Fruit fly (Drosophila melanogaster) whole organism, pupa: ENCODE results near the gene Nckx30C.

Experiments
- CG10348 ChIP-seq: fragments of 200-800 bp; sonication (Bioruptor generic); IDR thresholded peaks from 2 replicates; pipeline ENCODE4 v1.3.6; 2022; ENCODE audit warnings: missing biosample characterization, missing genetic modification characterization
- CG12605 ChIP-seq: fragments of 200-800 bp; sonication (Bioruptor generic); IDR thresholded peaks from 2 replicates; pipeline ENCODE4 v1.3.6; 2022; ENCODE audit warnings: missing biosample characterization, missing genetic modification characterization
- CG13204 ChIP-seq: fragments of 200-800 bp; sonication (Bioruptor generic); optimal IDR thresholded peaks from 2 replicates; lab custom pipeline; 2018; ENCODE audit warnings: missing biosample characterization, mild to moderate bottlenecking, missing genetic modification characterization, moderate library complexity
- CG14655 ChIP-seq: fragments of 200-800 bp; sonication (Bioruptor generic); optimal IDR thresholded peaks from 3 replicates; lab custom pipeline; 2017; ENCODE audit warnings: mild to moderate bottlenecking, missing biosample characterization, missing genetic modification reagents, missing genetic modification characterization
- CG15710 ChIP-seq: fragments of 200-800 bp; sonication (Bioruptor generic); optimal IDR thresholded peaks from 2 replicates; lab custom pipeline; 2018; ENCODE audit warnings: missing biosample characterization, mild to moderate bottlenecking, missing genetic modification characterization, moderate library complexity
- CG17806 ChIP-seq: fragments of 200-800 bp; sonication (Bioruptor generic); optimal IDR thresholded peaks from 2 replicates; lab custom pipeline; 2018; ENCODE audit warnings: missing biosample characterization, mild to moderate bottlenecking, missing genetic modification characterization, moderate library complexity
- CG32121 ChIP-seq: fragments of 200-800 bp; sonication (Bioruptor generic); IDR thresholded peaks from 2 replicates; pipeline ENCODE4 v1.3.6; 2022; ENCODE audit warnings: missing biosample characterization, missing genetic modification characterization
- CG34367 ChIP-seq: fragments of 200-800 bp; sonication (Bioruptor generic); optimal IDR thresholded peaks from 2 replicates; lab custom pipeline; 2018; ENCODE audit warnings: missing biosample characterization, mild to moderate bottlenecking, missing genetic modification characterization
- CG4496 ChIP-seq: fragments of 200-800 bp; sonication (Bioruptor generic); IDR thresholded peaks from 3 replicates; pipeline ENCODE4 v1.3.6; 2022; ENCODE audit warnings: missing biosample characterization, missing genetic modification characterization
- CG8159 ChIP-seq: fragments of 200-800 bp; sonication (Bioruptor generic); optimal IDR thresholded peaks from 3 replicates; lab custom pipeline; 2018; ENCODE audit warnings: missing biosample characterization, mild to moderate bottlenecking, missing genetic modification characterization, moderate library complexity
- CG8301 ChIP-seq: fragments of 200-800 bp; sonication (Bioruptor generic); optimal IDR thresholded peaks from 2 replicates; lab custom pipeline; 2018; ENCODE audit warnings: missing biosample characterization, mild to moderate bottlenecking, missing genetic modification characterization
- CG9948 ChIP-seq: fragments of 200-800 bp; sonication (Bioruptor generic); optimal IDR thresholded peaks from 2 replicates; lab custom pipeline; 2018; ENCODE audit warnings: missing biosample characterization, mild to moderate bottlenecking, missing genetic modification characterization, moderate library complexity
- D1 ChIP-seq: fragments of 200-800 bp; sonication (Bioruptor generic); optimal IDR thresholded peaks from 2 replicates; lab custom pipeline; 2018; ENCODE audit warnings: missing biosample characterization, mild to moderate bottlenecking, missing genetic modification characterization, moderate library complexity
- EcR ChIP-seq: fragments of 200-800 bp; sonication (Bioruptor generic); optimal IDR thresholded peaks from 3 replicates; lab custom pipeline; 2019; ENCODE audit warnings: missing biosample characterization, missing genetic modification characterization, mild to moderate bottlenecking, moderate library complexity, missing genetic modification reagents
- Ets98B ChIP-seq: fragments of 200-800 bp; sonication (Bioruptor generic); IDR thresholded peaks from 2 replicates; pipeline ENCODE4 v1.3.6; 2022; ENCODE audit warnings: missing biosample characterization, missing genetic modification characterization
- Pif1A ChIP-seq: fragments of 200-800 bp; sonication (Bioruptor generic); optimal IDR thresholded peaks from 3 replicates; lab custom pipeline; 2016; ENCODE audit warnings: missing biosample characterization, missing genetic modification characterization
- Pif1B ChIP-seq: fragments of 200-800 bp; sonication (Bioruptor generic); optimal IDR thresholded peaks from 3 replicates; lab custom pipeline; 2016; ENCODE audit warnings: missing biosample characterization, missing genetic modification characterization
- Snoo ChIP-seq: fragments of 200-800 bp; sonication (Bioruptor generic); optimal IDR thresholded peaks from 3 replicates; lab custom pipeline; 2017; ENCODE audit warnings: missing biosample characterization, mild to moderate bottlenecking, missing genetic modification characterization, inconsistent platforms
- fd96Ca ChIP-seq: fragments of 200-800 bp; sonication (Bioruptor generic); IDR thresholded peaks from 3 replicates; pipeline ENCODE4 v1.3.6; 2022; ENCODE audit warnings: missing biosample characterization, missing genetic modification characterization
- gl ChIP-seq: fragments of 200-800 bp; sonication (Bioruptor generic); optimal IDR thresholded peaks from 2 replicates; lab custom pipeline; 2018; ENCODE audit warnings: missing biosample characterization, mild to moderate bottlenecking, missing genetic modification characterization
- rn ChIP-seq: fragments of 200-800 bp; sonication (Bioruptor generic); IDR thresholded peaks from 2 replicates; pipeline ENCODE4 v1.3.6; 2022; ENCODE audit warnings: missing biosample characterization, missing genetic modification characterization

The Nckx30C gene

DNA sequence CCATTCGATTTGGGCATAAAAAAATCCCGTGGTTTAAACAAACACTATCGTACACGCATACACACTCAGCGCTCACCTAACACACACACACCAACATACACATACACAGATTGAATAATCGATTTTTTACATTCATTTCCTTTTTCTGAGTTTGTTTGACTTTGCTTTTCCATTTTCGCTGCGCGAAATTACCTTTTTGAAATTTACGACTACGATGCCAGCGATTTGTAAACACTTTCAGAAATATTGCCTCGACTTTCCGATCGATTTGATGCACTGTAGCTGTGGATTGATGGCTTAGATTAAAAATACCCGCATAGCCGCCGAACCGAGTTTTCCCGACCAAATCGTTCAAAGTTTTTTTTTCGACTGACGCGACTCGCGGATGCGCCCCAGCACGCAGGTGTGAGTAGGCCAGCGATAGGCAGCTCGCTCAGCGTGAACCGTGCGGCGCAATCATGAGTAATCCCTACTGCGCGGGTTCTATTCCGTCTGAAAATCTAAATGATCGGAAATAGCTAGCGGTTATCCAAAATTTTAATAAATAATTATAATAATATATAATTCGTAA is 47.3 kb downstream of the Nckx30C start, which contains the start of gene Pka-C1:
Pka-C1 (minus strand) TSS at position 375 of the 571 bp plus-strand sequence.
- TF ChIP-seq CG10348 (GFP tag; lab: Robert Waterston, UW) (no peak), CG9948 (tag; lab: Kevin White, UChicago) (no peak), Snoo (tag; lab: Kevin White, UChicago) (peak; percentile 7), CG34367 (no peak), CG14655 (GFP tag; lab: Kevin White, UChicago) (no peak), gl (tag; lab: Kevin White, UChicago) (no peak), D1 (no peak), CG12605 (peak; percentile 62; the same call in 1 of the 2 replicates), CG15710 (tag; lab: Kevin White, UChicago) (no peak), Ets98B (GFP tag; lab: Robert Waterston, UW) (peak; percentile 22), CG32121 (GFP tag; lab: Robert Waterston, UW) (peak; percentile 38; the same call in 1 of the 2 replicates), CG17806 (tag; lab: Kevin White, UChicago) (peak; percentile 1), EcR (GFP tag; lab: Kevin White, UChicago) (no peak), Pif1B (GFP tag; lab: Kevin White, UChicago) (no peak), rn (GFP tag; lab: Robert Waterston, UW) (no peak), CG4496 (peak; percentile 60), fd96Ca (GFP tag; lab: Robert Waterston, UW) (peak; percentile 62; the same call in 2 of the 3 replicates), Pif1A (GFP tag; lab: Kevin White, UChicago) (no peak), CG13204 (GFP tag; lab: Kevin White, UChicago) (peak; percentile 21), CG8159 (tag; lab: Kevin White, UChicago) (no peak), CG8301 (tag; lab: Kevin White, UChicago) (no peak)

DNA sequence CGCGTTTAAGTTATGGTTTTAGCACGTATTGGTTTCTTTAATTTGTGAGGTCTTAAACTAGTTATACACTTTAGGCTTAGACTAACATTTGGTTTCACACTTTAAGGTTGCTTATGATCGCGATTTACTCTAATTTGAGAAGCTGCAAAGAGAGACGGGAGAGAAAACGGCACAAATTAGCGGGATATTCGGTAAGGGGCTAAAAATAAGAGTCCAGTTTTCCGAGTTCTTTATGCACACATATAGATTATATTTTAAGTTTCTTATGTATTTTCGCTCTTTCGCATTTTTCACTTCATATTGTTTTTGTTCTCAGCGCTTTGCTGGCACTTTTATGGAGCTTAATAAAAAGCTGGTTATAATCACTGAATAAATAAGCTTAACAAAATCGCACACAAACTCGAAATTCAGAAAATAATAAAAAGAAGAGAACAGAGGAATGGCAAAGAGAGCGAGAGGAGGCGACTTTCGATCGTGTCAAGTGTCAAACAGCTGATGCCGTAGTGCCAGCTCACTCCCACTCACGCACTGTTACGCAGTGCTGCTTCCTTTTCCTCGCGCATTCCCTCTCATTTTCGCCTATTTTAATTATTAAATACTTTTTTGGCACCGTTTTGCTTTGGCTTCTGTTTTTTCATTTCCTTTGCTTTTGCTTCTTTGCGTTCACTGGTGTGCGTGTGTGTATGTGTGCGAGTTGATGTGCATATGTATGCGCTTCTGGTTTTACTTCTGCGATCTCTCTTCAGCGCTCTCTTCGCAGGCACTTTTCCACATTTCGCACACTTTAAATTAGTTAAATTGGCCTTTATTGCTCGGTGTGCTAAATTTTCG is 48.0 kb downstream of the Nckx30C start:
- TF ChIP-seq CG10348 (GFP tag; lab: Robert Waterston, UW): no peak
- peak; percentile 1 for TF ChIP-seq Pif1A (GFP tag; lab: Kevin White, UChicago)
- TF ChIP-seq CG12605: 0 out of 2 replicates have a peak, but pooled peaks have one; percentile 32
- no peak for TF ChIP-seq CG9948 (tag; lab: Kevin White, UChicago)

- TF ChIP-seq Snoo (tag; lab: Kevin White, UChicago): no peak
- no peak for TF ChIP-seq gl (tag; lab: Kevin White, UChicago)
- TF ChIP-seq CG34367: no peak
- no peak for TF ChIP-seq CG10348 (GFP tag; lab: Robert Waterston, UW)
- TF ChIP-seq CG15710 (tag; lab: Kevin White, UChicago): no peak
- no peak for TF ChIP-seq Pif1A (GFP tag; lab: Kevin White, UChicago)
- TF ChIP-seq CG8159 (tag; lab: Kevin White, UChicago): no peak
- TF ChIP-seq fd96Ca (GFP tag; lab: Robert Waterston, UW): no peak; the same call in 2 of the 3 replicates
- no peak for TF ChIP-seq CG17806 (tag; lab: Kevin White, UChicago)
- no peak for TF ChIP-seq CG12605
- TF ChIP-seq CG9948 (tag; lab: Kevin White, UChicago): no peak
- TF ChIP-seq CG13204 (GFP tag; lab: Kevin White, UChicago): no peak
- no peak for TF ChIP-seq CG8301 (tag; lab: Kevin White, UChicago)
- TF ChIP-seq Ets98B (GFP tag; lab: Robert Waterston, UW): no peak
- no peak for TF ChIP-seq CG14655 (GFP tag; lab: Kevin White, UChicago)
- no peak for TF ChIP-seq EcR (GFP tag; lab: Kevin White, UChicago)
These were observed 48.7 kb downstream of the Nckx30C start for dm6 chr2L:9697561-9697960.

dm6 chr2L:9695723-9696122 is 50.6 kb downstream of the Nckx30C start:
- TF ChIP-seq CG17806 (tag; lab: Kevin White, UChicago): no peak
- TF ChIP-seq Pif1B (GFP tag; lab: Kevin White, UChicago): no peak
- no peak for TF ChIP-seq CG8301 (tag; lab: Kevin White, UChicago)
- TF ChIP-seq EcR (GFP tag; lab: Kevin White, UChicago): no peak
- no peak for TF ChIP-seq CG13204 (GFP tag; lab: Kevin White, UChicago)
- no peak for TF ChIP-seq fd96Ca (GFP tag; lab: Robert Waterston, UW)
- no peak for TF ChIP-seq Ets98B (GFP tag; lab: Robert Waterston, UW)
- no peak for TF ChIP-seq CG14655 (GFP tag; lab: Kevin White, UChicago)
- no peak for TF ChIP-seq Pif1A (GFP tag; lab: Kevin White, UChicago)
- TF ChIP-seq D1: no peak

- TF ChIP-seq CG17806 (tag; lab: Kevin White, UChicago) (no peak), Ets98B (GFP tag; lab: Robert Waterston, UW) (no peak), D1 (no peak), CG9948 (tag; lab: Kevin White, UChicago) (no peak), CG13204 (GFP tag; lab: Kevin White, UChicago) (no peak)
These were observed 52.2 kb downstream of the Nckx30C start for dm6 chr2L:9693924-9694610.
